Fruit fly (Drosophila melanogaster): Measurements from ENCODE around the gene CG14882.

The CG14882 gene

DNA sequence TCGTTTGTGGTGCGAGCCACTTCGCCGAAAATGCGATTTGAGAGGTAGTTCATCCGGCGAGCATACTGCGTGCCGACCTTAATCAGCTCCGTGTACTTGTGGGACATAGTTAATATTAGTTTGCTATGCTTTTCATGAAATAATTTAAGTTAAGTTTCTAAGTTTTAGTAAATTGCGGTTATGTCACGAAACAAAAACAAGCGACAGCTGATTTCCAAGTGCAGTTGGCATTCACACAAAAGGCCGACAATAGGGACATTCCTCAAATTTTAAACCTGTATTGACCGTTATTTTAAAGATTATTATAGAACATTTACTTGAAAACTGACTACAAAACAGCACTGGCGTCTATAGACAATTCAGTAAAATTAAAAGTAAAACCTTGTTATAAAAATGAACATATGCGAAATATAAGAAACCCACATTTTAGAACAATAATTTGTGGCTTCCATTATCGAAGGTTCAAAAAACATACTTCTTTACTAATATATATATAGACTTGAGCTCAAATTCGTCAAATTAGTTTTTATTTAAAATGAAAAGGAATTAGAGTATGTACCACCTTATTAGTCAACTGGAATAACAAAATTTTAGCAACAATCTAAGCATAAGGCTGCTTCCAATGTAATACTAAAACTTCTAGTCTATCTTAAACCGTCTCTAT lies 6.5 kb upstream of the CG14882 start, which contains the start of gene mRpS33:
Gene mRpS33, minus strand, starts transcription at position 224 of the 664 bp plus-strand sequence.
- no peak for TF ChIP-seq noc (tag; optimal IDR thresholded peaks at IDR 0.05)

DNA sequence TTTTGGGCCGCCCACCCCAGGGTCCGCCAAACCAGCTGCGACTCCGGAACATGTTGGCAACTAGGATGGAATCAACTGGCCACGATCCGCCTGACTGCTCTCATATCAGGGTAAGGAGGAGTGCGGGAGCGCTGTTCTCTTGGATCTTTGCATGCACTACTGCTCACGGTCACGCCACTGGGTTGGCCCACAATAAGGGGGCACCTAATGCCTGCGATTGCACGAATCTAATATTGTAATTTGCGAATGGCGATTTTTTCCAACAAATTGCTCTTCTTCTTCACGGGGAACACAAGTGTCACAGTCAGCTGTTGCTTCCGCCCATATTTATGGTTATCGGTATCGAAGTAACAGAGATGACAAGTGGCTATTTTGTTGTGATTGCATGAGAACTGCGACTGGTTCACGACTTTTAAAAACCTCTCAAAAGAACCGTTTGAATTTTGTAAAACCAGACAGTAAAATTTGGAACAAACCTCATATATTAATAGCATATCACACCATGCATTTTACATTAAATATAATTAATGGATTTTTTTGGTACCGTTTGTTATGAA lies 1.6 kb upstream of the CG14882 start, which contains the start of gene ema:
Gene ema, minus strand, starts transcription at position 295 of the 557 bp plus-strand sequence.
- TF ChIP-seq noc (tag; optimal IDR thresholded peaks at IDR 0.05) = no peak

DNA sequence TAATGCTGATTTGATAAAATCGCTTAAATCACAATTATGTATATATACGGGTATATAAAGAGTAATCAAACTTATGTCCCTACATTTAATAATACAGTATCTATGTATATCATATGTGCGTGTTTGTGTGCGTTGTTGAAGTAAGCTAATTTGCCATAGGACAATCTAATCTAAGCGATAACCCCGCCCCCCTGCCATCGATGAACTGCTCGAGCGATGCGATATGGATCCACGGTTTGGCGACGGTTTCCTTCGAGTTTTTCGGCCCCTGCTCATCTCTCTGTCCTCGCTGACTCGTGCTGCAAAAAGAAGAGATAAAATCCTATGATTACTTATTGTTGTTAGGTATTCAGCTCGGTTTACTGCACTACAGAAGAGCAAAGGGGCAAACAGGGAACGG lies 3.8 kb downstream of the CG14882 start:
- peak; percentile 7 for TF ChIP-seq noc (tag; optimal IDR thresholded peaks at IDR 0.05)

DNA sequence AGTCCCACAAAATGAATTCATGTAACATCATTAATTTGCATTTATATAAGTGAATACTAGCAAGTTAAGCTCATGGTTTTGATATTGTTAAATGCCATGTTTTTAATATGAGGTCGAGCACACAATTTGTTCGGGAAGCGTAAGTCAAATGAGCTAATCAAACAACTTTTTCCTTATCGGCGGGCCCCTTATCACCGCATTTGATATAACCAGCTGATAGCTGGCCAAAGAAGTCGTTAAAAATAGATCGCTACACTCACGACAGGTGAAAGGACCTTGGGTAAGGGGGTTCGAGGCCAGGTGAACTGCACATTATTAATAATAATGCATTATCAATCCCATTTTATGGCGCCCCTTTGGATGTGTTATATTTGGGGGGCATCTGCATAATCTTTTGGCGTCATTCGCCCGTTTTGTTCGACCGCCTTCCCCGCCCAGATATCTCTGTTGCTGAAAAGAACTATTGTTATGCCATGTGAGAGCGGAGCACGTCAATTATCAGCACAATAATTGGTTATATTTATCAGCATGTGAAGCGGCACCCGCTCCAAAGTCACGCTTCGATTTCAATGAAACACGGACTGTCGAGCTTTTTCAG lies 4.5 kb downstream of the CG14882 start:
- TF ChIP-seq noc (tag; optimal IDR thresholded peaks at IDR 0.05) = no peak

DNA sequence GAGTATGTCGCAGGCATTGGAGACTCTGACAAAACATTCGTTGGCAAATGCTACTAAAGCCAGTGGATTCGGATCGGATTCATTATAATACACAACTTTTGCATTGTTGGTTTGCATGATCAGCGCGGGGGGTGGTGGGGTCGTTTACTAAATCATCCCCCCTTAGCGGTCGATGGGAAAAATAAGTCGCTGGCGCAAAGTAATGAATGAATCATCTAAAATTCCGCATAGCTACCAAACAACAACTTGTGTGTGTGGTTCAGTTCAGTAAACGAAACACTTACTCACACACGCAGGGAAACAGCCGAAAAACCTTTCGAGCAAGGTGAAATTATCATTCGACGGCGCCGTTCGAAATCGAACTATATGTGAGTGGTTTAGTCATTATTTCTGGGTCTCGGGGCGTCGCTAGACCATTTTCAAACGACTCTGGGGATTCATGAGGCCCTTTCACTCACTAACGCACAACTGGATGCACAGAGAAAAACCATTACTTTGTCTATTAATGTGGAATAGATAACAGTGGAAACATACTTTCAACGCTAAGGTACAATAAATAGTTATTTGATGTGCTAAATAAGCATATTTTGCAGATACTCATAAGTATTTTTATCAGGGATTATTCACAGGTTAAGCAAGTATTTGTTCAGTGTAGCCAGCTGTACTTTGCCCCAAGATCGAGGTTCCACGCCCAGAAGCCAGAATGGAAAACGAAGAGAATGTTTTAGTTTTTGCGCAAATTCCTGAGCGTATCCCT lies 5.5 kb downstream of the CG14882 start:
- peak; percentile 80 for TF ChIP-seq noc (tag; optimal IDR thresholded peaks at IDR 0.05)

DNA sequence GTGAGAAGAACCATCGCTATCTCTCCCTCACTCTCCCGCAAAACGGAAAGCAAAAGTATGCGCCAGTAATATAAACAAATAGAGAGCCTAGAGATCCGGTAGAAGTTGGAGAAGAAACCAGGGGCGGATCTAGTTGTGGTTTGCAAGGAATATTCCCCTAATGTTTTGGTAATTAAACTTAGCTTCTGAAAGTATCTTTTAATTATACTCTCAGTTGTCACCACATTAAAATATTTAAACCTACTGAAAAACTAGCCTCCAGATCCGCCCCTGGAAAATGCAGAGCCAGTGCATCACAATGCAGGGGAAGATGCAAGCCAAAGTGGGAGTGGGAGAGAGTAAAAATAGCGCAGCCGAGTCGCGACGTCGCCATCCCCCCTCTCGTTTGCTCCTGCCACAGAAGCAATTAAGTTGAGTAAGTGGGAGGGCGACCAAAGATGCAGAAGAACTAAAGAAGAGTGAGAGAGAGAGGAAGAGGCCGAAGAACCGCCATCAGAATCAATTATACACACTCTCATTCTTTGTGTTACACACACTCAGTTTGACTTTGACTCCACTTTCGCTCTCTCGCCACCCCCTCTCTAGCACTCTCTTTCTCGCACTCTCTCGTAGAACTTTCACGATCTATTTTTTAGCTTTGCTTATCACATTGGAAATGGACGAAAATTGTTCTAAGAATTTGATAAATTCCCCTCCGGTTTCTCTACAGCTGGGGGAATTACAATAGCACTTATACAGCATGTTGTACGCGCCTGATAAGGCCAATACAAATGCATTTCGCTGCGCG lies 6.4 kb downstream of the CG14882 start:
- peak; percentile 84 for TF ChIP-seq noc (tag; optimal IDR thresholded peaks at IDR 0.05)

DNA sequence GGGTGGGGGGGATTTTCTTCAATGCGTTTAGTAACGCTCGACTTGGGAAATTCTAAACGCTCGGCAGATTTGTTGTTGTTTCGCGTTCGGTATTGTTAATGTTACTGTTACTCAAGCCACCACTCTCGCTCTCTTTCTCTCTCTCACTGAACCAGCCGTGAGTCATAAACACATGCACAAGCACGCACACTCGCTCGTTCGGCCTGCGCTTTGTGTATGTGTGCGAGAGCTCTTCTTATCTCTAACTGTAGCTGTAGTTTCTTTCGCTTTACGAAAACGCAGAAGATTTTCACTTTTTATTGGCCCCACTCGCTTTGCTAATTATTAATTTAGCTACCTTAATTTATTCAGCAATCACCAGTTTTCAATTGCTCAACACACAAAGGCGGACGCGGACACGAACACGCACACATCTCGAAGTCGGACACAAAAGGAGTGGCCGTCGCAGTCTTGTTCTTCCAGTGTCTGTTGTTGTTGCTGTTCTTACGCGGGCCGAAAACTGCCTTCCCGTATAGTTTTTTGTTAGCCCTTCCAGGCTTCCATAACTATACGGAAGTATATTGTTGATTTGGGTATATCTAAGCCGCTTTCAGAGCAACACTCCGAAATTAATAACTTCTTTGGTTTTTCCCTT lies 10.1 kb downstream of the CG14882 start:
- no peak for TF ChIP-seq noc (tag; optimal IDR thresholded peaks at IDR 0.05)

DNA sequence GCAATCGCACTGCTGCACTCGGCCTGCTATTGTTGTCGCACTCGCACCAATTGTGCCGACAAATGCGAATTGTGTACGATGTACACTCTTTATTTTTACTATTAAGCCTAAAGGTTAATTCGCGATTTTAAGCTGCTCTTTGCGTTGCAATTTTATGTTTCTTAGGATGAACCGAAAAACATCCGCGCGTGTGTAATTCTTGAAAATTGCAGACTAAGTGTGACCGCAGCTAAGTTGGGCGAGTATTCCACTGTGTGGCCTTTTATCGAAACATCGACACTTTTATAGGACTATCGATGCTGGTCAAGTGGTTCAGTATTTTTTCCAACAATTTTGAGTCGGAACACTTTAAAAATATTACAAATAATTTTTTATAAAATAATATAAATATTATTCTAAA lies 10.6 kb downstream of the CG14882 start, which contains the start of gene Pak3:
Gene Pak3, minus strand, starts transcription at position 225 of the 400 bp plus-strand sequence.
- TF ChIP-seq noc (tag; optimal IDR thresholded peaks at IDR 0.05) = no peak

DNA sequence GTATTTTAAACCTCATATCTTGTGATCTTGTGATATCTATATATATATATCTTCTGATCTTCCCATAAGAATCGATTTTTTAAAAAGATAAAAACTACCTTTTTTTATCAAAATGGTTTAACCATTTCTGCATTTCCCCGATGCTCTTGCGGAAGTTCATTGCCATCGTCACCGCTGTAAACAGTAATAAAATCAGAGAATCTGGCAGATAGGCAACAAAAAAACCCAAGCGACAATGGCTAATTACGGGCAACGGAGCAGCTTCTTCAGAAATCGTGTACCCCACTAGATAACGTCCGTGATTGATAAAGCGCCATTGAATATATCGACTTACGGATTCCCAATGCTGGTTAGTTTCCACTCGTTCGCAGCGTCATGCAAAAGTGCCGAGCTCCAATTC lies 11.2 kb downstream of the CG14882 start, which contains the start of gene CG10405:
Gene CG10405, plus strand, starts transcription at position 301 of the 400 bp plus-strand sequence.
- no peak for TF ChIP-seq noc (tag; optimal IDR thresholded peaks at IDR 0.05)

DNA sequence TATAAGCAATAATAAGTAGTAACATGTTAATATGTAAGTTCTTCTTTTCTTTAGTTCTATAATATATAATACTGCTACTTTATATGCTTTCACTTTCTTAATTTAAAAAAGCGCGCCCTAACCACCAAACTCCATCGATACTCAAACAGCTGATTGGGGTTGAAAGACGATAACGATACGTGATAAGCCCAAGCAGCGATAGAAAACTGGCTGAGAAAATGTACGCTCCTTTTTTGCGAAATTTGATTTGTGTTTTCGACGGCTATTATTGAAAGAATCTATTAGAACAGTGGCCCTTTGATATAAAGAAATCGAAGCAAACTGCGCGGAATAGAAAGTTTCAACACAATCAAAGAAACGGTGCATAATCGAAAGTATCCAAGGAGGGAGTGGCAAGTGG lies 12.9 kb downstream of the CG14882 start, which contains the start of gene CG14883:
Gene CG14883, plus strand, starts transcription at position 178 of the 400 bp plus-strand sequence.
- no peak for TF ChIP-seq noc (tag; optimal IDR thresholded peaks at IDR 0.05)

DNA sequence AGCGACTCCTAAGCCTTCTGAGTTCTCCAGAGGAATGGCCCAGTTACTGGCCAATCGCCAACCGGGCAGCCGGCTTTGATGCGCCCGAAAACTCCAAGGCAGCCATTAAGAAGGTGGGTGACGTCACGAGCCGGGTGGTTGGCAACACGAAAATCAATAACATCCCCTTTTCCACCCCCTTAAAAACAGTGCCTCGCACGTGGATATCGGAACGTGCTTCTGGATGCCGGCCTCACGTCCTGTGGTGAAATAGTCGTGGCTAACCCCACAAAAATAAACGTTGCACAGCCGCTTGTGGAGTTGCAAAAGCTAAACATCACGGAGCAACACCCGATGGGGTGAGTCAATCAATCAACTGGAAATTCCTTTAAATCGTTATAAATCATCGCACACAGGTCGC lies 13.6 kb downstream of the CG14882 start:
- TF ChIP-seq noc (tag; optimal IDR thresholded peaks at IDR 0.05) = no peak

DNA sequence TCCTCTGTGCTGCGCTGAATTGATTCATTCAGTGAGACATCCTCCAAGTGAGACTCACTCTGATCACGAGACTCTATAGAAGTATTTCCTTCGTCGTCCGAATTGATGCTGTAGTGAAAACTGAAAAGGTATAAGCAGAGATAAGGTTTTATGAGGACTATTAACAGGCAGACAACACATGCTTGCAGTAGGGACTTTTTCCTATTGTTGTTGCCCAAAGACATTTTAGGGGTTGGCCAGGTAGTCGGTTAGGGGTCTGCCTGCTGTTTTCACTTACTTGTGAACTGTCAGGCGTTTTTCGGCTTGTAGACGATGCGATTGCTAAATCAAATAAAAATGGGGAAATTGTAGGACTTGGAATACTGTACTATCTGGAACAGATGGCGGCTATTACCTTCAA lies 25.5 kb downstream of the CG14882 start:
- TF ChIP-seq noc (tag; optimal IDR thresholded peaks at IDR 0.05) = no peak

DNA sequence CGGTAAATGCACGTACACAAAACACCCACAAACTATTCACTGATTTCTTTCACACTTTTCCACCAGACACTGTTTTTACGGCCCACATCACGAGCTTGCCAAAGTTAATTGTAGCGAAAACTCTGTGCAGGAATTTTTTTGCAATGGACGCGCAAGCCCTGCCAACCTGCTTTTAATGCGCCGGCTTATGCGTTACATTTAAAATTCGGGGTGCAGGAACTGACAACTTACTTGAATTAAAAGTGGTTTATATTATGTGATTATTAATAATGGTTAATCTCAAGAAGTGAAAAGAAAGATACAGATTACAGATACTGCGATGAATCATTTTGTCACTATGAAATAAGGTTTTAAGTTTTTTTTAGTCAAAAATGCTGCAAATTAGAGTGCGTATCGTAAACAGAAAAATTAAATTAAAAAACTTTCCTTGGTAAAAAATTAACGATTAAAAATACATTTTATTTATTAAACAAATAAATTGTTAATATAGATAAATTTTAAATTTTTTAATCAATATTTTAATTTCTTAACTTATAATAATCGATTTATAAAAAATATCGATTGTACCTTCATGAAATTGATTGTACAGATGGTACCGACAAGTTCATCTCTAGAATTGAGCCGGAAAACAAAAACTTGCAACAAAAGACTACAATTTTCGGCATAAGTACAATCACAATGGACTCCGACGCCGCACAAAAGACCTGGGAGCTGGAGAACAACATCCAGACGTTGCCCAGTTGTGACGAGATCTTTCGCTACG lies 26.7 kb downstream of the CG14882 start, which contains the start of the genes CG42232 and CSN5:
Gene CG42232, minus strand, starts transcription at position 163 of the 763 bp plus-strand sequence.
Gene CSN5, plus strand, starts transcription at position 599 of the 763 bp plus-strand sequence.
- TF ChIP-seq noc (tag; optimal IDR thresholded peaks at IDR 0.05) = no peak

DNA sequence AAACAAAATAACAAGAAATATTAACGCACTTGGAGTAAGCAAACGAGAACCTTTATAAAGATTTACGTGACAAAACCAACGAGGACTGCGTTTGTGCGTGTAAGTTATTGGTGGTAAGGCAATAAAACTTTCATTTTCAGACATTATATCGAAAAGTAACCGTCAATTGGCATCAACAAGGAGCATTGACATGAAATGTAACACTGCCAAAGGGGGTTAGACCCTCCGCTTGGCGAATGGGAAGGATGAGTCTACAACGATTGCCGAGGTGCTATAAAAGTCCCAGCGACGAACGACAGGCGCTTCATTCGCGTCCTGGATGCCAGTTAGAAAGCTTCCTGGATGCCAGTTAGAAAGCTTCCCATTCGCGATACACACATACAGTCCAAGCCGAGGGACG lies 29.3 kb downstream of the CG14882 start, which contains the start of gene Gyc89Da:
Gene Gyc89Da, plus strand, starts transcription at position 301 of the 400 bp plus-strand sequence.
- TF ChIP-seq noc (tag; optimal IDR thresholded peaks at IDR 0.05) = no peak

Data from whole organism, larva.